Worm (Caenorhabditis elegans) whole organism, L3 larva: ENCODE results near the gene kcmf-1.

ENCODE experiments used
- R02D3.7 ChIP-seq: fragments of 150-350 bp; optimal IDR thresholded peaks from 2 replicates; lab custom pipeline; 2014; ENCODE audit warnings: missing biosample characterization, missing genetic modification characterization
- ZK546.5 ChIP-seq: sonication (generic microtip); optimal IDR thresholded peaks from 2 replicates; lab custom pipeline; 2017; ENCODE audit warnings: missing biosample characterization, missing genetic modification characterization
- ama-1 ChIP-seq: fragments of 150-350 bp; optimal IDR thresholded peaks from 2 replicates; lab custom pipeline; 2018
- egl-27 ChIP-seq: sonication (generic microtip); optimal IDR thresholded peaks from 4 replicates; lab custom pipeline; 2017; ENCODE audit warnings: missing biosample characterization, missing genetic modification reagents, missing genetic modification characterization
- elt-3 ChIP-seq, 3 experiments: fragments of 150-350 bp in 1 of 3; sonication (generic microtip) in 2 of 3; optimal IDR thresholded peaks; 2 replicates in 2 of 3; 4 replicates in 1 of 3; lab custom pipeline; 2014 to 2017; ENCODE audit warnings: missing biosample characterization in 3 of 3, missing genetic modification characterization in 3 of 3
- fos-1 ChIP-seq: fragments of 150-350 bp; optimal IDR thresholded peaks from 2 replicates; lab custom pipeline; 2014; ENCODE audit warnings: missing biosample characterization, missing genetic modification characterization
- mdl-1 ChIP-seq: fragments of 150-350 bp; optimal IDR thresholded peaks from 2 replicates; lab custom pipeline; 2014; ENCODE audit warnings: missing biosample characterization, missing genetic modification characterization
- nhr-77 ChIP-seq: fragments of 150-350 bp; optimal IDR thresholded peaks from 2 replicates; lab custom pipeline; 2014; ENCODE audit warnings: missing biosample characterization, missing genetic modification characterization
- snpc-4 ChIP-seq: fragments of 150-350 bp; optimal IDR thresholded peaks from 2 replicates; lab custom pipeline; 2014; ENCODE audit warnings: missing biosample characterization, missing genetic modification characterization
- tbx-2 ChIP-seq: sonication (generic microtip); optimal IDR thresholded peaks from 2 replicates; lab custom pipeline; 2016; ENCODE audit warnings: mild to moderate bottlenecking, missing genetic modification characterization, missing compliant biosample characterization
- unc-39 ChIP-seq: sonication (generic microtip); optimal IDR thresholded peaks from 4 replicates; lab custom pipeline; 2017; ENCODE audit warnings: missing biosample characterization, missing genetic modification characterization
- unc-62 ChIP-seq: fragments of 150-350 bp; sonication (generic microtip); optimal IDR thresholded peaks from 4 replicates; lab custom pipeline; 2014; ENCODE audit warnings: missing biosample characterization, missing genetic modification reagents, missing genetic modification characterization
- zag-1 ChIP-seq: fragments of 150-350 bp; optimal IDR thresholded peaks from 2 replicates; lab custom pipeline; 2014; ENCODE audit warnings: missing biosample characterization, missing genetic modification characterization
- ztf-4 ChIP-seq: fragments of 150-350 bp; optimal IDR thresholded peaks from 2 replicates; lab custom pipeline; 2014; ENCODE audit warnings: missing biosample characterization, missing genetic modification characterization

DNA sequence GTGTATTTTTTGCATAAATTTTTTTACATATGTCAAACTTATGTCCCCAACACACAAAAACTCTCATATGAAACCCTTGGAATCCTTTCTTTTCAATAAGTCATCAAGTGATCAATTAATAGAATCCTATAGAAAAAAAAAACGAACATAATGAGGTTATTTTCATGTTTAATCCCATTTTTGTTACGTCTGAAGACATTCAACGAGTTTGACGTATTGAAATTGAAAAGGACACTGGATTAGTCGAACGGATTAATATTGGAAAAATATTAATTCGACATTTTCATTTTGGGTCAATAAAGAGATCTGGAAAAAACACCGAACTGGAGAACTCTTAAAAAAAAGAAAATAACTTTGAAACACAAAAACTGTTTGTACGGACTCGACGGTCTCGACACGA lies 3.3 kb downstream of the kcmf-1 start:
- TF ChIP-seq ama-1 (lab: Kevin White, UChicago) = no peak
- no peak for TF ChIP-seq unc-62 (GFP tag; lab: Kevin White, UChicago)
- TF ChIP-seq snpc-4 (tag; lab: Kevin White, UChicago) = no peak
- TF ChIP-seq ZK546.5 (tag; lab: Kevin White, UChicago) = no peak
- no peak for TF ChIP-seq nhr-77
- no peak for TF ChIP-seq fos-1 (tag; lab: Kevin White, UChicago)
- TF ChIP-seq tbx-2 = no peak
- TF ChIP-seq mdl-1 (tag; lab: Kevin White, UChicago) = no peak
- TF ChIP-seq ztf-4 (tag; lab: Kevin White, UChicago) = no peak
- TF ChIP-seq egl-27 (tag; lab: Kevin White, UChicago) = no peak
- no peak for TF ChIP-seq zag-1
- TF ChIP-seq elt-3 (tag; optimal IDR thresholded peaks at IDR 0.05; lab: Kevin White, UChicago) = no peak
- no peak for TF ChIP-seq unc-39 (tag; lab: Kevin White, UChicago)
- no peak for TF ChIP-seq R02D3.7 (tag; lab: Kevin White, UChicago)
